Worm (Caenorhabditis elegans) whole organism, young adult: ENCODE measurements around the gene mtpn-1.

Experiments used
- ceh-100 ChIP-seq: fragments of 200-800 bp; sonication (Bioruptor generic); IDR thresholded peaks from 2 replicates; pipeline ENCODE4 v1.3.6; 2022; ENCODE audit warnings: missing genetic modification reagents, missing genetic modification characterization, missing compliant biosample characterization
- him-1 ChIP-seq: sonication (generic microtip); optimal IDR thresholded peaks from 2 replicates; lab custom pipeline; 2016; ENCODE audit warnings: missing genotype, missing genetic modification reagents, missing genetic modification characterization, missing compliant biosample characterization
- sdz-38 ChIP-seq: sonication (generic microtip); optimal IDR thresholded peaks from 2 replicates; lab custom pipeline; 2016; ENCODE audit warnings: missing genotype, missing genetic modification characterization, missing compliant biosample characterization
- ztf-18 ChIP-seq: sonication (generic microtip); optimal IDR thresholded peaks from 2 replicates; lab custom pipeline; 2016; ENCODE audit warnings: missing genotype, mild to moderate bottlenecking, missing genetic modification characterization, missing compliant biosample characterization

ce11 chrX:2426932-2427331 lies 19.7 kb downstream of the mtpn-1 start:
- TF ChIP-seq ceh-100 = no peak
- no peak for TF ChIP-seq sdz-38
- no peak for TF ChIP-seq ztf-18 (tag; lab: Kevin White, UChicago)
- no peak for TF ChIP-seq him-1 (tag; lab: Kevin White, UChicago)
